Worm (Caenorhabditis elegans): Measurements from ENCODE around the gene F35B12.9.

- no peak for TF ChIP-seq ceh-9 (tag; optimal IDR thresholded peaks at IDR 0.05)
- TF ChIP-seq tbx-7 (tag; optimal IDR thresholded peaks at IDR 0.05): no peak
- TF ChIP-seq tbx-2 (tag; optimal IDR thresholded peaks at IDR 0.05): no peak
- TF ChIP-seq nfya-1 (tag; optimal IDR thresholded peaks at IDR 0.05): no peak
- TF ChIP-seq ceh-48 (tag; optimal IDR thresholded peaks at IDR 0.05): no peak
- no peak for TF ChIP-seq nhr-11 (tag; optimal IDR thresholded peaks at IDR 0.05)
- TF ChIP-seq ama-1 (optimal IDR thresholded peaks at IDR 0.05): no peak
- no peak for TF ChIP-seq unc-55 (GFP tag; optimal IDR thresholded peaks at IDR 0.05)
These were observed 26.4 kb upstream of the F35B12.9 start for ce11 chrV:11574563-11574962.
